Worm (Caenorhabditis elegans) whole organism, L3 larva: ENCODE data around the gene atgp-1.

ENCODE experiments used
- aly-2 ChIP-seq: fragments of 150-350 bp; optimal IDR thresholded peaks from 2 replicates; lab custom pipeline; 2014; ENCODE audit warnings: missing biosample characterization, missing genetic modification characterization
- ceh-28 ChIP-seq: fragments of 150-350 bp; optimal IDR thresholded peaks from 2 replicates; lab custom pipeline; 2014; ENCODE audit warnings: missing biosample characterization, missing genetic modification reagents, missing genetic modification characterization
- egl-27 ChIP-seq: sonication (generic microtip); optimal IDR thresholded peaks from 4 replicates; lab custom pipeline; 2017; ENCODE audit warnings: missing biosample characterization, missing genetic modification reagents, missing genetic modification characterization
- eor-1 ChIP-seq, 2 experiments: fragments of 150-350 bp; optimal IDR thresholded peaks; 2 replicates each; lab custom pipeline; 2014 to 2018; ENCODE audit warnings: missing biosample characterization in 2 of 2, missing genetic modification characterization in 2 of 2
- fkh-2 ChIP-seq: fragments of 150-350 bp; optimal IDR thresholded peaks from 2 replicates; lab custom pipeline; 2014; ENCODE audit warnings: missing biosample characterization, missing genetic modification reagents, missing genetic modification characterization
- jun-1 ChIP-seq: fragments of 150-350 bp; optimal IDR thresholded peaks from 2 replicates; lab custom pipeline; 2014; ENCODE audit warnings: missing biosample characterization, missing genetic modification reagents, missing genetic modification characterization
- mdl-1 ChIP-seq: fragments of 150-350 bp; optimal IDR thresholded peaks from 2 replicates; lab custom pipeline; 2014; ENCODE audit warnings: missing biosample characterization, missing genetic modification characterization
- nhr-237 ChIP-seq: fragments of 150-350 bp; optimal IDR thresholded peaks from 2 replicates; lab custom pipeline; 2014; ENCODE audit warnings: missing biosample characterization, missing genetic modification characterization
- skn-1 ChIP-seq: fragments of 150-350 bp; optimal IDR thresholded peaks from 2 replicates; lab custom pipeline; 2014; ENCODE audit warnings: missing biosample characterization, missing genetic modification characterization

DNA sequence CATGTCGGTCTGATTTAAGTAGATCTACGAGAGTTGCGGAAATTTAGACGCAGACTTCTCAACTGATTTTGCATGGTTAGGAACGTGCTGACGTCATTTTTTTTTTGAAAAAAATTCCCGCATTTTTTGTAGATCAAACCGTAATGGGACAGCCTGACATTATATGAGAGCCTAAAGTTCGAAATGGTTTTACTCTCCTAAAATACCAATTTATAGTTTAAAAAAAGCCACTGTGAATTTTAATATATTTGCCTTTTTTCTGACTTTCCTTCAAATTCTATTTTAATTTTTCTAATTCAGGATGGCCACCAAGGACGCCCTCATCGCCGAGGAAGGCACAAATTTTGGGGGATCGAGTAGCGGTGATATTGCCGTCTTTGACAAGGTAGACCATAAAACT is at the start of gene atgp-1:
- TF ChIP-seq jun-1 (tag; lab: Kevin White, UChicago) (no peak), eor-1 (tag; optimal IDR thresholded peaks at IDR 0.05; lab: Kevin White, UChicago) (no peak), mdl-1 (tag; lab: Kevin White, UChicago) (no peak), nhr-237 (no peak), skn-1 (tag; lab: Kevin White, UChicago) (no peak), egl-27 (tag; lab: Kevin White, UChicago) (no peak), ceh-28 (tag; lab: Kevin White, UChicago) (no peak), aly-2 (tag; lab: Kevin White, UChicago) (no peak), fkh-2 (tag; lab: Kevin White, UChicago) (no peak)
